Fruit fly (Drosophila melanogaster) whole organism, prepupa: ENCODE measurements around the gene NimB3.

ENCODE experiments used
- Blimp-1 ChIP-seq: fragments of 200-800 bp; sonication (Bioruptor generic); optimal IDR thresholded peaks from 3 replicates; lab custom pipeline; 2017; ENCODE audit warnings: missing biosample characterization, missing genetic modification characterization, mild to moderate bottlenecking, moderate library complexity, missing genetic modification reagents
- CG10631 ChIP-seq: fragments of 200-800 bp; sonication (Bioruptor generic); optimal IDR thresholded peaks from 2 replicates; lab custom pipeline; 2016; ENCODE audit warnings: missing biosample characterization, missing genetic modification characterization
- CG10669 ChIP-seq: fragments of 200-800 bp; sonication (Bioruptor generic); optimal IDR thresholded peaks from 3 replicates; lab custom pipeline; 2018; ENCODE audit warnings: missing biosample characterization, mild to moderate bottlenecking, missing genetic modification characterization, moderate library complexity
- CG11762 ChIP-seq: fragments of 200-800 bp; sonication (Bioruptor generic); optimal IDR thresholded peaks from 3 replicates; lab custom pipeline; 2016; ENCODE audit warnings: missing biosample characterization, missing genetic modification characterization; ENCODE audit not compliant: insufficient read depth
- CG15336 ChIP-seq: fragments of 200-800 bp; sonication (Bioruptor generic); IDR thresholded peaks from 2 replicates; pipeline ENCODE4 v1.3.6; 2022; ENCODE audit warnings: missing biosample characterization, missing genetic modification characterization
- CG1621 ChIP-seq: fragments of 200-800 bp; sonication (Bioruptor generic); optimal IDR thresholded peaks from 3 replicates; lab custom pipeline; 2018; ENCODE audit warnings: missing biosample characterization, mild to moderate bottlenecking, missing genetic modification characterization
- CG3032 ChIP-seq: fragments of 200-800 bp; optimal IDR thresholded peaks from 2 replicates; lab custom pipeline; 2019; ENCODE audit warnings: missing biosample characterization, mild to moderate bottlenecking, missing genetic modification characterization, moderate library complexity
- CG32006 ChIP-seq: fragments of 200-800 bp; sonication (Bioruptor generic); optimal IDR thresholded peaks from 3 replicates; lab custom pipeline; 2017; ENCODE audit warnings: missing biosample characterization, mild to moderate bottlenecking, missing genetic modification characterization
- CG4318 ChIP-seq: fragments of 200-800 bp; sonication (Bioruptor generic); optimal IDR thresholded peaks from 3 replicates; lab custom pipeline; 2017; ENCODE audit warnings: missing biosample characterization, mild to moderate bottlenecking, missing genetic modification characterization
- CG6163 ChIP-seq: fragments of 200-800 bp; sonication (Bioruptor generic); IDR thresholded peaks from 3 replicates; pipeline ENCODE4 v1.3.6; 2022; ENCODE audit warnings: missing biosample characterization, missing genetic modification characterization
- CG6276 ChIP-seq: fragments of 200-800 bp; sonication (Bioruptor generic); optimal IDR thresholded peaks from 2 replicates; lab custom pipeline; 2017; ENCODE audit warnings: missing biosample characterization, mild to moderate bottlenecking, missing genetic modification characterization
- CG6808 ChIP-seq: fragments of 200-800 bp; sonication (Bioruptor generic); optimal IDR thresholded peaks from 3 replicates; lab custom pipeline; 2017; ENCODE audit warnings: missing biosample characterization, missing genetic modification characterization, mild to moderate bottlenecking, moderate library complexity, missing genetic modification reagents
- CG7368 ChIP-seq: fragments of 200-800 bp; sonication (Bioruptor generic); optimal IDR thresholded peaks from 3 replicates; lab custom pipeline; 2016; ENCODE audit warnings: missing biosample characterization, missing genetic modification characterization
- CG8119 ChIP-seq: fragments of 200-800 bp; sonication (Bioruptor generic); IDR thresholded peaks from 3 replicates; pipeline ENCODE4 v1.3.6; 2022; ENCODE audit warnings: missing biosample characterization, missing genetic modification characterization
- CG8632 ChIP-seq: fragments of 200-800 bp; sonication (Bioruptor generic); optimal IDR thresholded peaks from 3 replicates; lab custom pipeline; 2016; ENCODE audit warnings: missing biosample characterization, missing genetic modification characterization
- CG9139 ChIP-seq: fragments of 200-800 bp; sonication (Bioruptor generic); optimal IDR thresholded peaks from 3 replicates; lab custom pipeline; 2017; ENCODE audit warnings: missing biosample characterization, mild to moderate bottlenecking, missing genetic modification characterization
- Eip78C ChIP-seq: fragments of 200-800 bp; sonication (Bioruptor generic); peaks from one replicate; lab custom pipeline; 2016; ENCODE audit warnings: missing biosample characterization, missing genetic modification characterization
- Eip93F ChIP-seq: fragments of 200-800 bp; sonication (Bioruptor generic); optimal IDR thresholded peaks from 2 replicates; lab custom pipeline; 2016; ENCODE audit warnings: missing biosample characterization, mild to moderate bottlenecking, missing genetic modification characterization
- Ets21C ChIP-seq: fragments of 200-800 bp; sonication (Bioruptor generic); optimal IDR thresholded peaks from 3 replicates; lab custom pipeline; 2016; ENCODE audit warnings: missing biosample characterization, missing genetic modification characterization
- Ets96B ChIP-seq: fragments of 200-800 bp; optimal IDR thresholded peaks from 2 replicates; lab custom pipeline; 2019; ENCODE audit warnings: missing biosample characterization, mild to moderate bottlenecking, missing genetic modification characterization, moderate library complexity
- Hr39 ChIP-seq: fragments of 200-800 bp; sonication (Bioruptor generic); optimal IDR thresholded peaks from 2 replicates; lab custom pipeline; 2016; ENCODE audit warnings: missing biosample characterization, missing genetic modification characterization
- Hr4 ChIP-seq: fragments of 200-800 bp; sonication (Bioruptor generic); optimal IDR thresholded peaks from 3 replicates; lab custom pipeline; 2016; ENCODE audit warnings: missing biosample characterization, missing genetic modification characterization
- Lpt ChIP-seq: fragments of 200-800 bp; sonication (Bioruptor generic); optimal IDR thresholded peaks from 3 replicates; lab custom pipeline; 2016; ENCODE audit warnings: missing biosample characterization, missing genetic modification characterization
- Met ChIP-seq: fragments of 200-800 bp; sonication (Bioruptor generic); optimal IDR thresholded peaks from 3 replicates; lab custom pipeline; 2016; ENCODE audit warnings: missing biosample characterization, missing genetic modification characterization
- OdsH ChIP-seq: fragments of 200-800 bp; sonication (Bioruptor generic); optimal IDR thresholded peaks from 3 replicates; lab custom pipeline; 2016; ENCODE audit warnings: missing biosample characterization, missing genetic modification characterization
- Sox14 ChIP-seq: fragments of 200-800 bp; sonication (Bioruptor generic); optimal IDR thresholded peaks from 3 replicates; lab custom pipeline; 2016; ENCODE audit warnings: missing biosample characterization, missing genetic modification characterization
- Sox15 ChIP-seq: fragments of 200-800 bp; sonication (Bioruptor generic); optimal IDR thresholded peaks from 3 replicates; lab custom pipeline; 2016; ENCODE audit warnings: missing biosample characterization, missing genetic modification characterization
- acj6 ChIP-seq: fragments of 200-800 bp; sonication (Bioruptor generic); optimal IDR thresholded peaks from 3 replicates; lab custom pipeline; 2016; ENCODE audit warnings: missing biosample characterization, missing genetic modification characterization
- dac ChIP-seq: fragments of 200-800 bp; sonication (Bioruptor generic); optimal IDR thresholded peaks from 2 replicates; lab custom pipeline; 2017; ENCODE audit warnings: missing biosample characterization, mild to moderate bottlenecking, missing genetic modification characterization
- dsx ChIP-seq: fragments of 200-800 bp; optimal IDR thresholded peaks from 3 replicates; lab custom pipeline; 2019; ENCODE audit warnings: missing biosample characterization, mild to moderate bottlenecking, missing genetic modification characterization, moderate library complexity; ENCODE audit not compliant: poor library complexity, severe bottlenecking
- eg ChIP-seq: fragments of 200-800 bp; sonication (Bioruptor generic); IDR thresholded peaks from 3 replicates; pipeline ENCODE4 v1.3.6; 2022; ENCODE audit warnings: missing biosample characterization, missing genetic modification characterization
- fd59A ChIP-seq: fragments of 200-800 bp; sonication (Bioruptor generic); optimal IDR thresholded peaks from 2 replicates; lab custom pipeline; 2017; ENCODE audit warnings: missing biosample characterization, mild to moderate bottlenecking, missing genetic modification characterization, missing genetic modification reagents
- net ChIP-seq: fragments of 200-800 bp; sonication (Bioruptor generic); optimal IDR thresholded peaks from 3 replicates; lab custom pipeline; 2016; ENCODE audit warnings: missing biosample characterization, missing genetic modification characterization
- pdm3 ChIP-seq: fragments of 200-800 bp; sonication (Bioruptor generic); optimal IDR thresholded peaks from 3 replicates; lab custom pipeline; 2016; ENCODE audit warnings: missing biosample characterization, missing genetic modification characterization
- salr ChIP-seq, 2 experiments: fragments of 200-800 bp; sonication (Bioruptor generic); optimal IDR thresholded peaks; 3 replicates each; lab custom pipeline; 2016 to 2018; ENCODE audit warnings: missing biosample characterization in 2 of 2, missing genetic modification characterization in 2 of 2, mild to moderate bottlenecking in 1 of 2
- svp ChIP-seq: fragments of 200-800 bp; sonication (Bioruptor generic); peaks from one replicate; lab custom pipeline; 2016; ENCODE audit warnings: missing biosample characterization, missing genetic modification characterization
- topi ChIP-seq: fragments of 200-800 bp; sonication (Bioruptor generic); optimal IDR thresholded peaks from 3 replicates; lab custom pipeline; 2016; ENCODE audit warnings: missing biosample characterization, missing genetic modification characterization

Gene NimB3

dm6 chr2L:13928461-13928860 is 39.3 kb downstream of the NimB3 start:
- TF ChIP-seq CG15336 (GFP tag; lab: Robert Waterston, UW): peak; percentile 61
- TF ChIP-seq net (GFP tag; lab: Kevin White, UChicago): peak; percentile 6
- peak; percentile 63 for TF ChIP-seq CG6276
- TF ChIP-seq CG10631: no peak
- TF ChIP-seq CG32006: peak; percentile 12
- peak; percentile 55 for TF ChIP-seq Eip78C (GFP tag; lab: Kevin White, UChicago)
- no peak for TF ChIP-seq CG10669 (GFP tag; lab: Kevin White, UChicago)

dm6 chr2L:13925699-13926098 is 42.1 kb downstream of the NimB3 start:
- TF ChIP-seq Ets21C (GFP tag; lab: Kevin White, UChicago) (no peak), fd59A (GFP tag; lab: Kevin White, UChicago) (no peak), CG1621 (tag; lab: Kevin White, UChicago) (no peak), Eip78C (GFP tag; lab: Kevin White, UChicago) (peak; percentile 70), eg (peak; percentile 9; the same call in 1 of the 3 replicates), dsx (GFP tag; lab: Kevin White, UChicago) (no peak), CG6808 (no peak), Met (GFP tag; lab: Kevin White, UChicago) (no peak), CG6276 (peak; percentile 77), CG32006 (peak; percentile 85), OdsH (peak; percentile 23), CG8119 (GFP tag; lab: Robert Waterston, UW) (peak; percentile 64; the same call in 2 of the 3 replicates), Lpt (GFP tag; lab: Kevin White, UChicago) (peak; percentile 42), Blimp-1 (GFP tag; lab: Kevin White, UChicago) (no peak), pdm3 (GFP tag; lab: Kevin White, UChicago) (peak; percentile 5), Ets96B (tag; lab: Kevin White, UChicago) (no peak), Hr4 (GFP tag; lab: Kevin White, UChicago) (peak; percentile 46), CG10631 (peak; percentile 4), CG15336 (GFP tag; lab: Robert Waterston, UW) (peak; percentile 51; the same call in 1 of the 2 replicates), CG6163 (no peak), acj6 (peak; percentile 3), svp (GFP tag; lab: Kevin White, UChicago) (peak; percentile 27), dac (peak; percentile 26), salr (GFP tag; optimal IDR thresholded peaks at IDR 0.05; lab: Kevin White, UChicago) (peak in 1 of 2 experiments; percentile 43), CG4318 (GFP tag; lab: Kevin White, UChicago) (peak; percentile 53), CG9139 (GFP tag; lab: Kevin White, UChicago) (no peak)

dm6 chr2L:13923984-13924383 is 43.8 kb downstream of the NimB3 start:
- TF ChIP-seq svp (GFP tag; lab: Kevin White, UChicago): peak; percentile 56
- no peak for TF ChIP-seq Hr4 (GFP tag; lab: Kevin White, UChicago)
- no peak for TF ChIP-seq CG8632 (GFP tag; lab: Kevin White, UChicago)
- TF ChIP-seq CG6276: peak; percentile 33
- TF ChIP-seq CG7368 (GFP tag; lab: Kevin White, UChicago): no peak
- no peak for TF ChIP-seq CG3032 (tag; lab: Kevin White, UChicago)
- no peak for TF ChIP-seq CG9139 (GFP tag; lab: Kevin White, UChicago)
- peak; percentile 26 for TF ChIP-seq pdm3 (GFP tag; lab: Kevin White, UChicago)
- no peak for TF ChIP-seq Sox14 (GFP tag; lab: Kevin White, UChicago)
- no peak for TF ChIP-seq Ets96B (tag; lab: Kevin White, UChicago)
- no peak for TF ChIP-seq Sox15
- no peak for TF ChIP-seq CG10631
- TF ChIP-seq Eip78C (GFP tag; lab: Kevin White, UChicago): peak; percentile 58
- no peak for TF ChIP-seq fd59A (GFP tag; lab: Kevin White, UChicago)
- TF ChIP-seq topi: no peak
- TF ChIP-seq Eip93F (GFP tag; lab: Kevin White, UChicago): no peak
- TF ChIP-seq salr (GFP tag; optimal IDR thresholded peaks at IDR 0.05; lab: Kevin White, UChicago): no peak
- TF ChIP-seq Hr39 (GFP tag; lab: Kevin White, UChicago): no peak
- TF ChIP-seq CG32006: peak; percentile 35
- no peak for TF ChIP-seq CG11762
